Worm (Caenorhabditis elegans) whole organism, L4 larva: ENCODE data around the gene acs-7.

ENCODE experiments used
- Y75B8A.6 ChIP-seq: fragments of 200-800 bp; sonication (Bioruptor generic); IDR thresholded peaks from 2 replicates; pipeline ENCODE4 v1.3.6; 2022; ENCODE audit warnings: missing genetic modification reagents, missing genetic modification characterization, missing compliant biosample characterization
- aha-1 ChIP-seq: fragments of 150-350 bp; peaks from one replicate; lab custom pipeline; 2014; ENCODE audit warnings: missing biosample characterization, missing genetic modification characterization
- aly-2 ChIP-seq: sonication (generic microtip); optimal IDR thresholded peaks from 2 replicates; lab custom pipeline; 2018; ENCODE audit warnings: missing biosample characterization, missing genetic modification characterization
- ceh-28 ChIP-seq: fragments of 150-350 bp; optimal IDR thresholded peaks from 2 replicates; lab custom pipeline; 2014; ENCODE audit warnings: missing biosample characterization, missing genetic modification reagents, missing genetic modification characterization
- ceh-62 ChIP-seq: sonication (generic microtip); optimal IDR thresholded peaks from 2 replicates; lab custom pipeline; 2017; ENCODE audit warnings: missing biosample characterization, missing genetic modification characterization
- lin-15B ChIP-seq: fragments of 150-350 bp; sonication (generic microtip); optimal IDR thresholded peaks from 3 replicates; lab custom pipeline; 2014; ENCODE audit warnings: missing biosample characterization, missing genetic modification characterization
- madf-5 ChIP-seq, 2 experiments: fragments of 200-800 bp; sonication (Bioruptor generic); IDR thresholded peaks; 2 replicates each; pipeline ENCODE4 v1.3.6; 2022; ENCODE audit warnings: missing compliant biosample characterization in 2 of 2, missing genetic modification characterization in 2 of 2
- nhr-25 ChIP-seq: sonication (generic microtip); optimal IDR thresholded peaks from 2 replicates; lab custom pipeline; 2017; ENCODE audit warnings: missing genetic modification characterization, mild to moderate bottlenecking, missing compliant biosample characterization, antibody characterized with exemption, moderate library complexity, borderline replicate concordance; ENCODE audit not compliant: insufficient read depth
- nhr-77 ChIP-seq: fragments of 150-350 bp; optimal IDR thresholded peaks from 2 replicates; lab custom pipeline; 2014; ENCODE audit warnings: missing biosample characterization, missing genetic modification characterization

DNA sequence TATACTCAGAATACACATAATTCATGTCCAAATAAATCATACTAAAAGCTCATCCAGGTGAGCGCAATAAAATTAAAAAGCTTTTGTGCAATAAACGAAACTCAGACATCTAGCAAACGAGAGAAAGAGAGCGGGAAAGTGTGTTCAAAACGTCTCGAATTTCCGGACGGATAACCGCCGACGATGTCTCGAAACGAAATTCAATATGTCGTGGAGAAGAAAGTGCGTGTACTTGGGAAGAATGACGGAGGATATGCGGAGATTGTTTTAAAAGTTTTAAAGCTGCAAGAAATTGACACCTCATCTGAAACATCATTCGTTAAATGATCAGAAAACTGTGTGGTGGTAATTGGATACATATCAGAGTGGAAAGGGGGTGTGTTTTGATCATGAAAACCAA lies 22.9 kb downstream of the acs-7 start:
- TF ChIP-seq lin-15B (no peak), ceh-28 (no peak), aly-2 (tag; lab: Kevin White, UChicago) (no peak), nhr-77 (tag; lab: Kevin White, UChicago) (no peak), aha-1 (peak; percentile 9), nhr-25 (tag; lab: Kevin White, UChicago) (no peak), madf-5 (GFP tag; IDR thresholded peaks at IDR 0.05; lab: Robert Waterston, UW) (no peak), Y75B8A.6 (GFP tag; lab: Robert Waterston, UW) (no peak), ceh-62 (no peak)
